Worm (Caenorhabditis elegans) whole organism, L4 larva: Measurements from ENCODE around the gene D1014.4.
A peak's percentile ranks its signal among the peaks of the same experiment; 100 is the strongest.

ENCODE experiments used
- ZK546.5 ChIP-seq, 2 experiments: sonication (generic microtip); optimal IDR thresholded peaks; 2 replicates each; lab custom pipeline; 2017; ENCODE audit warnings: missing biosample characterization in 2 of 2, missing genetic modification characterization in 2 of 2
- ceh-82 ChIP-seq: sonication (generic microtip); optimal IDR thresholded peaks from 2 replicates; lab custom pipeline; 2017; ENCODE audit warnings: missing biosample characterization, missing genetic modification characterization
- daf-16 ChIP-seq, 3 experiments: sonication (generic microtip); optimal IDR thresholded peaks; 2 replicates each; lab custom pipeline; 2016 to 2017; ENCODE audit warnings: missing genetic modification characterization in 3 of 3, missing genetic modification reagents in 3 of 3, mild to moderate bottlenecking in 2 of 3, missing compliant biosample characterization in 2 of 3, missing biosample characterization in 1 of 3, moderate library complexity in 1 of 3
- dmd-8 ChIP-seq: fragments of 200-800 bp; sonication (Bioruptor generic); IDR thresholded peaks from 2 replicates; pipeline ENCODE4 v1.3.6; 2022; ENCODE audit warnings: missing genetic modification characterization, missing compliant biosample characterization
- hlh-30 ChIP-seq: sonication (generic microtip); optimal IDR thresholded peaks from 2 replicates; lab custom pipeline; 2017; ENCODE audit warnings: antibody characterized with exemption, mild to moderate bottlenecking, missing genetic modification characterization, missing compliant biosample characterization; ENCODE audit not compliant: insufficient read depth
- mdt-29 ChIP-seq: fragments of 200-800 bp; sonication (Bioruptor generic); IDR thresholded peaks from 2 replicates; pipeline ENCODE4 v1.3.6; 2022; ENCODE audit warnings: missing genetic modification reagents, missing genetic modification characterization, missing compliant biosample characterization
- pha-4 ChIP-seq, 2 experiments: fragments of 150-350 bp in 1 of 2; fragments of 200-800 bp in 1 of 2; sonication (Bioruptor generic) in 1 of 2; IDR thresholded peaks in 1 of 2; optimal IDR thresholded peaks in 1 of 2; 2 replicates each; pipeline versions ENCODE4 v1.3.6 to Lab custom; 2014 to 2022; ENCODE audit warnings: missing genetic modification characterization in 2 of 2, missing genetic modification reagents in 2 of 2, missing biosample characterization in 1 of 2, missing compliant biosample characterization in 1 of 2

DNA sequence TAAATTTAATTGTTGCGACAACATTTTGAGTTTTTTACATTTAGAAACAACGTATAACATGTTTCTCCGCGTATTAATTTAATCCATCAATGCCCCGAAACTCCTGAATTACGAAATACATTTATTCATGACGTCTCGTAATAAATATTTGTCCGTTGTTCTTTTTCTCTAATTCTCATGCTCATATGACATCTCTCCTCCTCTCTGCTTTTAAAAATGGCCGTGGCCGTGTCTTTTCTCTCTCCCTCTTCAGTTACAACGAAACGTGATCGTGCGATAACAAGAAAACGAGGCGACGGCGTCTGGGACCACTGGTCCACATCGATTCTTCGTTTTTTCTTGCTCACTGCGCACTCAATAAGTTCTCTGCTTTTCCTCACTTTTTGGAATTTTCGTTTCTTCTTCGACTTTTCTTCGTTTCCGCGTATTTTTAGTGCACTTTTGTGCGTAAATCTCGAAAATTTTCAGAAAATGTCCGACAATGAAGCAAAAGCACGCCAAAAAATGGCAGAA is 2.8 kb upstream of the D1014.4 start, which contains the start of gene snap-1:
- TF ChIP-seq ceh-82 (tag; lab: Kevin White, UChicago) (no peak), daf-16 (GFP tag; optimal IDR thresholded peaks at IDR 0.05; lab: Kevin White, UChicago) (no peak), daf-16 (tag; optimal IDR thresholded peaks at IDR 0.05; lab: Kevin White, UChicago) (peak; percentile 57), dmd-8 (GFP tag; lab: Robert Waterston, UW) (no peak), mdt-29 (GFP tag; lab: Robert Waterston, UW) (no peak), hlh-30 (tag; lab: Kevin White, UChicago) (peak; percentile 93), ZK546.5 (tag; optimal IDR thresholded peaks at IDR 0.05; lab: Kevin White, UChicago) (no peak), pha-4 (GFP tag; IDR thresholded peaks at IDR 0.05; lab: Robert Waterston, UW) (no peak), pha-4 (tag; optimal IDR thresholded peaks at IDR 0.05; lab: Kevin White, UChicago) (no peak)
